Fruit fly (Drosophila melanogaster) whole organism, embryonic: Measurements from ENCODE around the gene CG31948.

Experiments
- BEAF-32 ChIP-seq: fragments of 200-800 bp; sonication (Bioruptor generic); optimal IDR thresholded peaks from 3 replicates; lab custom pipeline; 2017; ENCODE audit warnings: missing biosample characterization, missing genetic modification characterization, mild to moderate bottlenecking, moderate library complexity, missing genetic modification reagents
- CG10543 ChIP-seq: fragments of 200-800 bp; sonication (Bioruptor generic); optimal IDR thresholded peaks from 3 replicates; lab custom pipeline; 2017; ENCODE audit warnings: missing biosample characterization, mild to moderate bottlenecking, missing genetic modification characterization, moderate library complexity
- CG11398 ChIP-seq: fragments of 200-800 bp; sonication (Bioruptor generic); optimal IDR thresholded peaks from 2 replicates; lab custom pipeline; 2016; ENCODE audit warnings: missing biosample characterization, missing genetic modification characterization
- CG12104 ChIP-seq: fragments of 200-800 bp; sonication (Bioruptor generic); optimal IDR thresholded peaks from 3 replicates; lab custom pipeline; 2016; ENCODE audit warnings: missing biosample characterization, missing genetic modification characterization
- CG1529 ChIP-seq: fragments of 200-800 bp; sonication (Bioruptor generic); optimal IDR thresholded peaks from 3 replicates; lab custom pipeline; 2018; ENCODE audit warnings: missing biosample characterization, missing genetic modification characterization
- CG15514 ChIP-seq: fragments of 200-800 bp; sonication (Bioruptor generic); optimal IDR thresholded peaks from 3 replicates; lab custom pipeline; 2017; ENCODE audit warnings: missing biosample characterization, missing genetic modification characterization, mild to moderate bottlenecking, moderate library complexity, missing genetic modification reagents
- CG16815 ChIP-seq: fragments of 200-800 bp; sonication (Bioruptor generic); optimal IDR thresholded peaks from 3 replicates; lab custom pipeline; 2017; ENCODE audit warnings: missing biosample characterization, mild to moderate bottlenecking, missing genetic modification characterization
- CG17359 ChIP-seq: fragments of 200-800 bp; sonication (Bioruptor generic); optimal IDR thresholded peaks from 3 replicates; lab custom pipeline; 2018; ENCODE audit warnings: missing biosample characterization, mild to moderate bottlenecking, missing genetic modification characterization, moderate library complexity
- CG17385 ChIP-seq: fragments of 200-800 bp; sonication (Bioruptor generic); optimal IDR thresholded peaks from 3 replicates; lab custom pipeline; 2018; ENCODE audit warnings: missing biosample characterization, mild to moderate bottlenecking, missing genetic modification characterization
- CG17612 ChIP-seq: fragments of 200-800 bp; sonication (Bioruptor generic); IDR thresholded peaks from 2 replicates; pipeline ENCODE4 v1.3.6; 2022; ENCODE audit warnings: missing biosample characterization, missing genetic modification characterization
- CG3065 ChIP-seq: fragments of 200-800 bp; sonication (Bioruptor generic); optimal IDR thresholded peaks from 2 replicates; lab custom pipeline; 2016; ENCODE audit warnings: missing biosample characterization, missing genetic modification characterization
- CG31441 ChIP-seq: fragments of 200-800 bp; sonication (Bioruptor generic); IDR thresholded peaks from 2 replicates; pipeline ENCODE4 v1.3.6; 2022; ENCODE audit warnings: missing biosample characterization, missing genetic modification characterization
- CG34376 ChIP-seq: fragments of 200-800 bp; sonication (Bioruptor generic); optimal IDR thresholded peaks from 2 replicates; lab custom pipeline; 2018; ENCODE audit warnings: missing biosample characterization, mild to moderate bottlenecking, missing genetic modification characterization
- CG4360 ChIP-seq: fragments of 200-800 bp; sonication (Bioruptor generic); IDR thresholded peaks from 2 replicates; pipeline ENCODE4 v1.3.6; 2022; ENCODE audit warnings: missing biosample characterization, missing genetic modification characterization
- CG6175 ChIP-seq: fragments of 200-800 bp; sonication (Bioruptor generic); IDR thresholded peaks from 3 replicates; pipeline ENCODE4 v1.3.6; 2022; ENCODE audit warnings: missing biosample characterization, missing genetic modification characterization
- CG6854 ChIP-seq: fragments of 200-800 bp; sonication (Bioruptor generic); optimal IDR thresholded peaks from 3 replicates; lab custom pipeline; 2017; ENCODE audit warnings: missing biosample characterization, mild to moderate bottlenecking, missing genetic modification characterization
- CG7357 ChIP-seq: fragments of 200-800 bp; sonication (Bioruptor generic); IDR thresholded peaks from 3 replicates; pipeline ENCODE4 v1.3.6; 2022; ENCODE audit warnings: missing biosample characterization, missing genetic modification characterization
- CG7987 ChIP-seq: fragments of 200-800 bp; sonication (Bioruptor generic); optimal IDR thresholded peaks from 2 replicates; lab custom pipeline; 2018; ENCODE audit warnings: missing biosample characterization, mild to moderate bottlenecking, missing genetic modification characterization, moderate library complexity
- Deaf1 ChIP-seq: fragments of 200-800 bp; optimal IDR thresholded peaks from 3 replicates; lab custom pipeline; 2019; ENCODE audit warnings: missing biosample characterization, mild to moderate bottlenecking, missing genetic modification characterization, moderate library complexity
- Dek ChIP-seq: fragments of 200-800 bp; sonication (Bioruptor generic); optimal IDR thresholded peaks from 3 replicates; lab custom pipeline; 2019; ENCODE audit warnings: missing biosample characterization, mild to moderate bottlenecking, missing genetic modification characterization, moderate library complexity
- Dll ChIP-seq: fragments of 200-800 bp; sonication (Bioruptor generic); IDR thresholded peaks from 4 replicates; pipeline ENCODE4 v1.3.6; 2022; ENCODE audit warnings: missing biosample characterization, missing genetic modification characterization; ENCODE audit not compliant: partially characterized antibody
- Fer2 ChIP-seq: fragments of 200-800 bp; sonication (Bioruptor generic); optimal IDR thresholded peaks from 2 replicates; lab custom pipeline; 2018; ENCODE audit warnings: missing biosample characterization, mild to moderate bottlenecking, missing genetic modification characterization, moderate library complexity
- Hand ChIP-seq: fragments of 200-800 bp; sonication (Bioruptor generic); optimal IDR thresholded peaks from 2 replicates; lab custom pipeline; 2017; ENCODE audit warnings: mild to moderate bottlenecking, missing biosample characterization, missing genetic modification reagents, missing genetic modification characterization
- Lhr ChIP-seq: fragments of 200-800 bp; sonication (Bioruptor generic); optimal IDR thresholded peaks from 3 replicates; lab custom pipeline; 2017; ENCODE audit warnings: mild to moderate bottlenecking, missing biosample characterization, missing genetic modification reagents, missing genetic modification characterization
- Med ChIP-seq: fragments of 200-800 bp; sonication (Bioruptor generic); peaks from one replicate; lab custom pipeline; 2016; ENCODE audit warnings: missing biosample characterization, missing genetic modification characterization, mild to moderate bottlenecking, inconsistent platforms, moderate library complexity
- Nf-YC ChIP-seq: fragments of 200-800 bp; optimal IDR thresholded peaks from 3 replicates; lab custom pipeline; 2019; ENCODE audit warnings: missing biosample characterization, mild to moderate bottlenecking, missing genetic modification characterization, moderate library complexity
- Opbp ChIP-seq: fragments of 200-800 bp; sonication (Bioruptor generic); IDR thresholded peaks from 3 replicates; pipeline ENCODE4 v1.3.6; 2022; ENCODE audit warnings: missing biosample characterization, missing genetic modification characterization; ENCODE audit not compliant: partially characterized antibody
- Ptx1 ChIP-seq: fragments of 200-800 bp; sonication (Bioruptor generic); IDR thresholded peaks from 2 replicates; pipeline ENCODE4 v1.3.6; 2022; ENCODE audit warnings: missing biosample characterization, missing genetic modification characterization
- Ravus ChIP-seq: fragments of 200-800 bp; sonication (Bioruptor generic); IDR thresholded peaks from 2 replicates; pipeline ENCODE4 v1.3.6; 2022; ENCODE audit warnings: missing biosample characterization, missing genetic modification characterization
- amos ChIP-seq: fragments of 200-800 bp; sonication (Bioruptor generic); IDR thresholded peaks from 2 replicates; pipeline ENCODE4 v1.3.6; 2022; ENCODE audit warnings: missing biosample characterization, missing genetic modification characterization; ENCODE audit not compliant: partially characterized antibody
- ap ChIP-seq: fragments of 200-800 bp; sonication (Bioruptor generic); IDR thresholded peaks from 2 replicates; pipeline ENCODE4 v1.3.6; 2022; ENCODE audit warnings: missing biosample characterization, missing genetic modification characterization
- ci ChIP-seq: fragments of 200-800 bp; sonication (Bioruptor generic); IDR thresholded peaks from 3 replicates; pipeline ENCODE4 v1.3.6; 2022; ENCODE audit warnings: missing biosample characterization, missing genetic modification characterization
- fru ChIP-seq: fragments of >200 bp; optimal IDR thresholded peaks from 2 replicates; lab custom pipeline; 2017
- ftz-f1 ChIP-seq: fragments of 200-800 bp; sonication (Bioruptor generic); optimal IDR thresholded peaks from 2 replicates; lab custom pipeline; 2016; ENCODE audit warnings: missing biosample characterization, missing genetic modification characterization
- grn ChIP-seq: fragments of 200-800 bp; sonication (Bioruptor generic); optimal IDR thresholded peaks from 3 replicates; lab custom pipeline; 2017; ENCODE audit warnings: missing biosample characterization, missing genetic modification characterization
- ind ChIP-seq: fragments of 200-800 bp; sonication (Bioruptor generic); optimal IDR thresholded peaks from 3 replicates; lab custom pipeline; 2016; ENCODE audit warnings: missing biosample characterization, missing genetic modification characterization
- knrl ChIP-seq: fragments of 200-800 bp; sonication (Bioruptor generic); IDR thresholded peaks from 3 replicates; pipeline ENCODE4 v1.3.6; 2022; ENCODE audit warnings: missing biosample characterization, missing genetic modification characterization; ENCODE audit not compliant: partially characterized antibody
- maf-S ChIP-seq: fragments of 200-800 bp; sonication (Bioruptor generic); optimal IDR thresholded peaks from 2 replicates; lab custom pipeline; 2016; ENCODE audit warnings: missing biosample characterization, missing genetic modification characterization
- nom ChIP-seq: fragments of 200-800 bp; sonication (Bioruptor generic); optimal IDR thresholded peaks from 2 replicates; lab custom pipeline; 2017; ENCODE audit warnings: missing biosample characterization, missing genetic modification characterization, mild to moderate bottlenecking, moderate library complexity, missing genetic modification reagents
- prd ChIP-seq, 3 experiments: fragments of >200 bp in 2 of 3; fragments of 200-800 bp in 1 of 3; sonication (Bioruptor generic) in 1 of 3; optimal IDR thresholded peaks in 2 of 3; IDR thresholded peaks in 1 of 3; 2 replicates in 2 of 3; 3 replicates in 1 of 3; pipeline versions ENCODE4 v1.3.6 to Lab custom; 2017 to 2022; ENCODE audit warnings: missing biosample characterization in 1 of 3, missing genetic modification characterization in 1 of 3
- sc ChIP-seq, 3 experiments: fragments of >200 bp in 2 of 3; fragments of 200-800 bp in 1 of 3; sonication (Bioruptor generic) in 1 of 3; optimal IDR thresholded peaks; 2 replicates in 2 of 3; 3 replicates in 1 of 3; lab custom pipeline; 2017; ENCODE audit warnings: mild to moderate bottlenecking in 1 of 3, missing biosample characterization in 1 of 3, missing genetic modification characterization in 1 of 3, missing genetic modification reagents in 1 of 3
- sd ChIP-seq: fragments of 200-800 bp; sonication (Bioruptor generic); optimal IDR thresholded peaks from 3 replicates; lab custom pipeline; 2018; ENCODE audit warnings: missing biosample characterization, mild to moderate bottlenecking, missing genetic modification characterization, moderate library complexity
- shn ChIP-seq: fragments of 200-800 bp; sonication (Bioruptor generic); optimal IDR thresholded peaks from 3 replicates; lab custom pipeline; 2016; ENCODE audit warnings: missing biosample characterization, missing genetic modification characterization
- sna ChIP-seq: fragments of 200-800 bp; sonication (Bioruptor generic); IDR thresholded peaks from 2 replicates; pipeline ENCODE4 v1.3.6; 2022; ENCODE audit warnings: missing biosample characterization, missing genetic modification characterization; ENCODE audit not compliant: partially characterized antibody
- so ChIP-seq: fragments of 200-800 bp; sonication (Bioruptor generic); IDR thresholded peaks from 3 replicates; pipeline ENCODE4 v1.3.6; 2022; ENCODE audit warnings: missing biosample characterization, missing genetic modification characterization
- sqz ChIP-seq: fragments of 200-800 bp; sonication (Bioruptor generic); optimal IDR thresholded peaks from 3 replicates; lab custom pipeline; 2018; ENCODE audit warnings: missing biosample characterization, mild to moderate bottlenecking, missing genetic modification characterization
- unc-4 ChIP-seq: fragments of 200-800 bp; sonication (Bioruptor generic); IDR thresholded peaks from 2 replicates; pipeline ENCODE4 v1.3.6; 2022; ENCODE audit warnings: missing biosample characterization, missing genetic modification characterization; ENCODE audit not compliant: partially characterized antibody
- zfh1 ChIP-seq: fragments of 200-800 bp; sonication (Bioruptor generic); IDR thresholded peaks from 3 replicates; pipeline ENCODE4 v1.3.6; 2022; ENCODE audit warnings: missing biosample characterization, missing genetic modification characterization

The CG31948 gene

DNA sequence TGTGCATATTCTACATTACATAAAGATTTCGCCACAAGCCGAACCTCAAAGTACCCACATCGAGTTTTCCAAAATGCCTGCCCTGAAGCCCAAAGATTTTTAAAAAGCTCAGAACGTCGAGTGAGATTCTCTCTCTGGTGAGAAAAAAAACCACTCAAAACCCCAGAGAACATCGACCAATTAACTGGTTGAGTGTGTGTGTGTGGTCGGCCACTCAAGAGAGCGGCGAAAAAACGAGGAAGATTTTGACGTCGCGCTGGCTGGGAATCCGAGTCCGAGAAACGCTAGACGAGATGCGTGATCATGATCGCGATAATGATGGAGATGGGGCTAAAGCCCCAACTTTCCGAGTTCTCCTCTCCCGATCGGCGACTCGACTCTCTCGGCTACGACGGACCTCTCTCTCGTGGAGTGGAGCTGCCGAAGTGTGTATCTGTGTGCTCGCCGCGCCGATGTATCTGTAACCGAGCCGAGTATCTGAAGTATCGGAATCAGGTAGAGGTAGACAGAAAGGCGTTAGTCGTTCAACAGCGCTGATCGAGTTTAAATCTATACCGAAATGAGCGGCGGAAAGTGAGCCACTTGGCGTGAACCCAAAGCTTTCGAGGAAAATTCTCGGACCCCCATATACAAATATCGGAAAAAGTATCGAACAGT lies 34.3 kb upstream of the CG31948 start (continued):
- TF ChIP-seq ftz-f1 (GFP tag; lab: Kevin White, UChicago): no peak
- no peak for TF ChIP-seq CG3065 (GFP tag; lab: Kevin White, UChicago)
- no peak for TF ChIP-seq Ptx1 (GFP tag; lab: Robert Waterston, UW)
- peak; percentile 29 for TF ChIP-seq sqz
- no peak for TF ChIP-seq CG6175 (GFP tag; lab: Robert Waterston, UW)
- TF ChIP-seq CG34376 (GFP tag; lab: Kevin White, UChicago): peak; percentile 13
- TF ChIP-seq CG4360 (GFP tag; lab: Robert Waterston, UW): no peak; the same call in 1 of the 2 replicates
- no peak for TF ChIP-seq Lhr (GFP tag; lab: Kevin White, UChicago)
- TF ChIP-seq Ravus (GFP tag; lab: Robert Waterston, UW): no peak
- TF ChIP-seq ind (GFP tag; lab: Kevin White, UChicago): no peak
- peak; percentile 18 for TF ChIP-seq CG15514 (GFP tag; lab: Kevin White, UChicago)
- peak; percentile 3 for TF ChIP-seq CG7987 (GFP tag; lab: Kevin White, UChicago)
- TF ChIP-seq unc-4 (GFP tag; lab: Robert Waterston, UW): peak; percentile 45; the same call in 1 of the 2 replicates
- TF ChIP-seq CG6854 (GFP tag; lab: Kevin White, UChicago): no peak
- TF ChIP-seq CG31441 (GFP tag; lab: Robert Waterston, UW): no peak
- no peak for TF ChIP-seq CG17359 (tag; lab: Kevin White, UChicago)
- peak; percentile 13 for TF ChIP-seq CG17385 (GFP tag; lab: Kevin White, UChicago)
- no peak for TF ChIP-seq Hand (GFP tag; lab: Kevin White, UChicago)
- TF ChIP-seq BEAF-32: peak; percentile 27
- no peak for TF ChIP-seq Fer2 (tag; lab: Kevin White, UChicago)
- TF ChIP-seq so (GFP tag; lab: Robert Waterston, UW): 0 out of 3 replicates have a peak, but pooled peaks have one; percentile 32
- peak; percentile 56 for TF ChIP-seq sd
- no peak for TF ChIP-seq CG1529 (GFP tag; lab: Kevin White, UChicago)
- peak; percentile 87 for TF ChIP-seq Med (GFP tag; lab: Kevin White, UChicago)
- TF ChIP-seq Dek (tag; lab: Kevin White, UChicago): no peak
- TF ChIP-seq CG11398 (GFP tag; lab: Kevin White, UChicago): no peak
- no peak for TF ChIP-seq ap (GFP tag; lab: Robert Waterston, UW)
- no peak for TF ChIP-seq CG12104 (GFP tag; lab: Kevin White, UChicago)
- 0 out of 2 replicates have a peak, but pooled peaks have one; percentile 38 for TF ChIP-seq sna (GFP tag; lab: Robert Waterston, UW)
- TF ChIP-seq Nf-YC (tag; lab: Kevin White, UChicago): peak; percentile 49
- TF ChIP-seq CG10543: peak; percentile 40
- TF ChIP-seq ci (GFP tag; lab: Robert Waterston, UW): peak; percentile 28; the same call in 1 of the 3 replicates
- TF ChIP-seq zfh1 (GFP tag; lab: Robert Waterston, UW): 0 out of 3 replicates have a peak, but pooled peaks have one; percentile 12
- TF ChIP-seq knrl (GFP tag; lab: Robert Waterston, UW): no peak
- TF ChIP-seq sc (optimal IDR thresholded peaks at IDR 0.05; lab: Kevin White, UChicago): no peak
- no peak for TF ChIP-seq sc (GFP tag; optimal IDR thresholded peaks at IDR 0.05; lab: Kevin White, UChicago)
- TF ChIP-seq Opbp (GFP tag; lab: Robert Waterston, UW): peak; percentile 28; the same call in 1 of the 3 replicates
- TF ChIP-seq grn (GFP tag; lab: Kevin White, UChicago): peak; percentile 96
- TF ChIP-seq CG7357 (GFP tag; lab: Robert Waterston, UW): no peak
- no peak for TF ChIP-seq CG17612 (GFP tag; lab: Robert Waterston, UW)
- peak; percentile 98 for TF ChIP-seq Deaf1
- no peak for TF ChIP-seq maf-S (GFP tag; lab: Kevin White, UChicago)
- no peak for TF ChIP-seq CG16815 (GFP tag; lab: Kevin White, UChicago)
- peak; percentile 47; the same call in 1 of the 2 replicates for TF ChIP-seq amos (GFP tag; lab: Robert Waterston, UW)
- TF ChIP-seq fru (lab: Kevin White, UChicago): no peak
- TF ChIP-seq shn: peak; percentile 16
- TF ChIP-seq prd (optimal IDR thresholded peaks at IDR 0.05; lab: Kevin White, UChicago): no peak
- TF ChIP-seq prd (GFP tag; IDR thresholded peaks at IDR 0.05; lab: Robert Waterston, UW): no peak
- TF ChIP-seq Dll (GFP tag; lab: Robert Waterston, UW): peak; percentile 56; the same call in 3 of the 4 replicates
- peak; percentile 15 for TF ChIP-seq nom
